Worm (Caenorhabditis elegans): ENCODE results near the gene nlp-46.
A peak's percentile ranks its signal among the peaks of the same experiment; 100 is the strongest.

nlp-46 gene

DNA sequence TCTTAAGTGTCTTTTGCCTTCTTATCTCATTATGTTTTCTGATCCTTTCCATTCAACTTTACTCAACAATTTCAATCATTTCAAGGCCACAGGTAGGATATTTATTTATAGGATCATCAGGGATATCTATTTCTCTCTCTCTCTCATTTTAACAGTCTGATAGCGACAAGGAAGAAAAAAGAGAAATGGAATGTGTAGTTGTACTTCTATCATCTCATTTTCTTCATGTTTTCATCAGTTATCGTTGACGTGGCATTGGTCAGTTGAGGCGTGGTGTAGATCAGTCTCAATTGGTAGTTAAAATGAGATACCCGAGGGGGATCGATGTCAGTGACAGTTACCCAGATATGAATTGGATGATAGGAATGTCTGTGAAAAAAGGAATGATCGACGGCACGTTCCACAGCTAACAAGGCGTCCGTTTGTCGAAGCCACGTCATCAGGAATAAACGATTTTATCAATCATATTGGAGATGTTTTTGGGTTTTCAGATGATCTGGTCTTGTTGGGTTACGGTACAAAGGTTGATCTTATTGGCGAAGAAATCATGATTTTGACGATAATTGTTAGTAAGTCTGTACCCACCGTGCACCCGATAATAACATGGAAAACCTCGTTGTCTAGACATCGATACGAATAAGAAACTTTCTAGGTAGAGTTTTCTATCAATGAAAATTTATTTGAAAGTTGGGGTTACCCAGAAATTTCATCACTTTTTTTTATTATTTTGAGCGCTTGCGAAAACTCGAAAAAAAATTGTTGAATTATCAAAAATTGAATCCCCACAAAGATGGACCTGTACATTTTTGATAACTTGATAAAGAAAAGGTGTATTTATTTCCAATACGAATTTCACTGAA, 48.3 kb upstream of the nlp-46 start:
- TF ChIP-seq snpc-4 (tag; optimal IDR thresholded peaks at IDR 0.05), result no peak
- no peak for TF ChIP-seq nhr-77 (tag; optimal IDR thresholded peaks at IDR 0.05)
- no peak for TF ChIP-seq Y55F3AM.14 (GFP tag; optimal IDR thresholded peaks at IDR 0.05)
- TF ChIP-seq nhr-10 (tag; optimal IDR thresholded peaks at IDR 0.05), result no peak
- no peak for TF ChIP-seq ztf-1 (GFP tag; conservative IDR thresholded peaks at IDR 0.05)
- no peak for TF ChIP-seq mbf-1 (tag; optimal IDR thresholded peaks at IDR 0.05)
- no peak for TF ChIP-seq sem-4 (tag; optimal IDR thresholded peaks at IDR 0.05)
- TF ChIP-seq alr-1 (tag; optimal IDR thresholded peaks at IDR 0.05), result no peak
- TF ChIP-seq lin-11 (tag; optimal IDR thresholded peaks at IDR 0.05), result no peak
- no peak for TF ChIP-seq C34F6.9 (tag; optimal IDR thresholded peaks at IDR 0.05)
- TF ChIP-seq unc-55 (GFP tag; optimal IDR thresholded peaks at IDR 0.05), result no peak
- no peak for TF ChIP-seq ceh-82 (tag; optimal IDR thresholded peaks at IDR 0.05)
- peak; percentile 76 for TF ChIP-seq nhr-25 (tag; optimal IDR thresholded peaks at IDR 0.05)
- TF ChIP-seq nhr-23 (tag; optimal IDR thresholded peaks at IDR 0.05), result no peak
- peak; percentile 34 for TF ChIP-seq nhr-129 (tag; optimal IDR thresholded peaks at IDR 0.05)
- TF ChIP-seq lin-39 (tag; optimal IDR thresholded peaks at IDR 0.05), result no peak
- no peak for TF ChIP-seq mab-5 (tag; optimal IDR thresholded peaks at IDR 0.05)
- no peak for TF ChIP-seq zag-1 (tag; optimal IDR thresholded peaks at IDR 0.05)
- peak; percentile 80 for TF ChIP-seq sma-3 (GFP tag; optimal IDR thresholded peaks at IDR 0.05)
- TF ChIP-seq elt-1 (tag; optimal IDR thresholded peaks at IDR 0.05), result no peak
- TF ChIP-seq nhr-21 (tag; optimal IDR thresholded peaks at IDR 0.05), result peak; percentile 81
- no peak for TF ChIP-seq dmd-4 (tag; optimal IDR thresholded peaks at IDR 0.05)
- TF ChIP-seq elt-3 (tag; optimal IDR thresholded peaks at IDR 0.05), result no peak
- TF ChIP-seq ama-1 (optimal IDR thresholded peaks at IDR 0.05), result no peak
- TF ChIP-seq crh-2 (tag; optimal IDR thresholded peaks at IDR 0.05), result peak; percentile 93
- TF ChIP-seq nhr-12 (tag; optimal IDR thresholded peaks at IDR 0.05), result no peak
- TF ChIP-seq blmp-1 (tag; optimal IDR thresholded peaks at IDR 0.05; ENCODE audit: insufficient read depth), result peak; percentile 85
- no peak for TF ChIP-seq ceh-16 (tag; optimal IDR thresholded peaks at IDR 0.05)
- TF ChIP-seq skn-1 (tag; optimal IDR thresholded peaks at IDR 0.05), result no peak
- peak; percentile 15 for TF ChIP-seq fos-1 (tag; optimal IDR thresholded peaks at IDR 0.05)
- TF ChIP-seq nhr-237 (tag; optimal IDR thresholded peaks at IDR 0.05), result no peak
- no peak for TF ChIP-seq F13H6.1 (tag; optimal IDR thresholded peaks at IDR 0.05)
- TF ChIP-seq peb-1 (tag; optimal IDR thresholded peaks at IDR 0.05), result no peak
- TF ChIP-seq lin-13 (GFP tag; optimal IDR thresholded peaks at IDR 0.05), result no peak
- no peak for TF ChIP-seq unc-39 (tag; optimal IDR thresholded peaks at IDR 0.05)
- no peak for TF ChIP-seq lsy-2 (tag; optimal IDR thresholded peaks at IDR 0.05)
- no peak for TF ChIP-seq aly-2 (tag; optimal IDR thresholded peaks at IDR 0.05)
- TF ChIP-seq ZK546.5 (tag; optimal IDR thresholded peaks at IDR 0.05), result no peak
- TF ChIP-seq nhr-6 (tag; optimal IDR thresholded peaks at IDR 0.05), result no peak
- peak; percentile 39 for TF ChIP-seq gmeb-1 (tag; optimal IDR thresholded peaks at IDR 0.05)
- TF ChIP-seq sma-9 (GFP tag; optimal IDR thresholded peaks at IDR 0.05), result peak; percentile 82
- TF ChIP-seq sma-9 (tag; optimal IDR thresholded peaks at IDR 0.05), result no peak
- TF ChIP-seq nhr-11 (tag; optimal IDR thresholded peaks at IDR 0.05), result no peak
- TF ChIP-seq mdl-1 (tag; optimal IDR thresholded peaks at IDR 0.05), result no peak
- TF ChIP-seq ztf-4 (tag; optimal IDR thresholded peaks at IDR 0.05), result no peak
- TF ChIP-seq R02D3.7 (tag; optimal IDR thresholded peaks at IDR 0.05), result no peak
- TF ChIP-seq ztf-11 (tag; optimal IDR thresholded peaks at IDR 0.05), result no peak
- TF ChIP-seq egl-27 (tag; optimal IDR thresholded peaks at IDR 0.05), result peak; percentile 83
- no peak for TF ChIP-seq unc-62 (GFP tag; optimal IDR thresholded peaks at IDR 0.05)

Data from whole organism, L2 larva.